Worm (Caenorhabditis elegans) whole organism, L4 larva: Measurements from ENCODE around the gene pmpl-1.

Experiments used
- F26F4.8 ChIP-seq: fragments of 200-800 bp; sonication (Bioruptor generic); conservative IDR thresholded peaks from 2 replicates; pipeline ENCODE4 v1.3.6; 2022; ENCODE audit warnings: missing genetic modification characterization, missing compliant biosample characterization
- T26A8.4 ChIP-seq: fragments of 200-800 bp; sonication (Bioruptor generic); IDR thresholded peaks from 2 replicates; pipeline ENCODE4 v1.3.6; 2022; ENCODE audit warnings: missing genetic modification characterization, missing compliant biosample characterization
- Y75B8A.6 ChIP-seq: fragments of 200-800 bp; sonication (Bioruptor generic); IDR thresholded peaks from 2 replicates; pipeline ENCODE4 v1.3.6; 2022; ENCODE audit warnings: missing genetic modification reagents, missing genetic modification characterization, missing compliant biosample characterization
- ZK546.5 ChIP-seq, 2 experiments: sonication (generic microtip); optimal IDR thresholded peaks; 2 replicates each; lab custom pipeline; 2017; ENCODE audit warnings: missing biosample characterization in 2 of 2, missing genetic modification characterization in 2 of 2
- aha-1 ChIP-seq: fragments of 150-350 bp; peaks from one replicate; lab custom pipeline; 2014; ENCODE audit warnings: missing biosample characterization, missing genetic modification characterization
- ama-1 ChIP-seq: fragments of 150-350 bp; optimal IDR thresholded peaks from 2 replicates; lab custom pipeline; 2014; ENCODE audit warnings: inconsistent platforms, mixed read lengths
- arid-1 ChIP-seq: fragments of 200-800 bp; sonication (Bioruptor generic); conservative IDR thresholded peaks from 2 replicates; pipeline ENCODE4 v1.3.6; 2022; ENCODE audit warnings: missing genetic modification reagents, missing genetic modification characterization, missing compliant biosample characterization
- ceh-20 ChIP-seq: fragments of 200-800 bp; sonication (Bioruptor generic); IDR thresholded peaks from 2 replicates; pipeline ENCODE4 v1.3.6; 2022; ENCODE audit warnings: missing genetic modification reagents, missing genetic modification characterization, missing compliant biosample characterization
- ces-1 ChIP-seq: fragments of 150-350 bp; sonication (generic microtip); optimal IDR thresholded peaks from 4 replicates; lab custom pipeline; 2014; ENCODE audit warnings: missing biosample characterization, missing genetic modification reagents, missing genetic modification characterization
- dmd-9 ChIP-seq: fragments of 200-800 bp; sonication (Bioruptor generic); IDR thresholded peaks from 2 replicates; pipeline ENCODE4 v1.3.6; 2022; ENCODE audit warnings: missing genetic modification reagents, missing genetic modification characterization, missing compliant biosample characterization
- egl-27 ChIP-seq: sonication (generic microtip); optimal IDR thresholded peaks from 3 replicates; lab custom pipeline; 2017; ENCODE audit warnings: missing biosample characterization, missing genetic modification reagents, missing genetic modification characterization
- egl-43 ChIP-seq: fragments of 200-800 bp; sonication (Bioruptor generic); IDR thresholded peaks from 2 replicates; pipeline ENCODE4 v1.3.6; 2022; ENCODE audit warnings: missing genetic modification reagents, missing genetic modification characterization, missing compliant biosample characterization
- fkh-10 ChIP-seq: fragments of 150-350 bp; optimal IDR thresholded peaks from 2 replicates; lab custom pipeline; 2014; ENCODE audit warnings: missing biosample characterization, missing genetic modification reagents, missing genetic modification characterization
- fos-1 ChIP-seq: fragments of 150-350 bp; optimal IDR thresholded peaks from 2 replicates; lab custom pipeline; 2014; ENCODE audit warnings: missing biosample characterization, missing genetic modification characterization
- gei-8 ChIP-seq: fragments of 200-800 bp; sonication (Bioruptor generic); optimal IDR thresholded peaks from 2 replicates; lab custom pipeline; 2018; ENCODE audit warnings: mild to moderate bottlenecking, missing genetic modification characterization, missing compliant biosample characterization
- hmg-1.1 ChIP-seq: fragments of 200-800 bp; sonication (Bioruptor generic); IDR thresholded peaks from 2 replicates; pipeline ENCODE4 v1.3.6; 2022; ENCODE audit warnings: missing genetic modification reagents, missing genetic modification characterization, missing compliant biosample characterization
- lin-38 ChIP-seq: fragments of 200-800 bp; sonication (Bioruptor generic); IDR thresholded peaks from 2 replicates; pipeline ENCODE4 v1.3.6; 2022; ENCODE audit warnings: missing genetic modification reagents, missing genetic modification characterization, missing compliant biosample characterization
- lin-39 ChIP-seq: fragments of 150-350 bp; optimal IDR thresholded peaks from 2 replicates; lab custom pipeline; 2014; ENCODE audit warnings: missing biosample characterization, missing genetic modification reagents, missing genetic modification characterization
- lsy-2 ChIP-seq, 2 experiments: fragments of 150-350 bp in 1 of 2; sonication (generic microtip) in 1 of 2; optimal IDR thresholded peaks; 2 replicates each; lab custom pipeline; 2014 to 2017; ENCODE audit warnings: missing biosample characterization in 2 of 2, missing genetic modification characterization in 2 of 2
- mep-1 ChIP-seq: fragments of 150-350 bp; sonication (generic microtip); optimal IDR thresholded peaks from 3 replicates; lab custom pipeline; 2014; ENCODE audit warnings: missing biosample characterization, missing genetic modification characterization
- mxl-3 ChIP-seq: fragments of 200-800 bp; sonication (Bioruptor generic); optimal IDR thresholded peaks from 2 replicates; lab custom pipeline; 2018; ENCODE audit warnings: mild to moderate bottlenecking, missing genetic modification characterization, missing compliant biosample characterization
- nhr-11 ChIP-seq: fragments of 150-350 bp; optimal IDR thresholded peaks from 2 replicates; lab custom pipeline; 2014; ENCODE audit warnings: missing biosample characterization, missing genetic modification characterization
- nhr-111 ChIP-seq: fragments of 200-800 bp; sonication (Bioruptor generic); optimal IDR thresholded peaks from 2 replicates; lab custom pipeline; 2018; ENCODE audit warnings: mild to moderate bottlenecking, missing genetic modification characterization, missing compliant biosample characterization
- nhr-25 ChIP-seq: sonication (generic microtip); optimal IDR thresholded peaks from 2 replicates; lab custom pipeline; 2017; ENCODE audit warnings: missing genetic modification characterization, mild to moderate bottlenecking, missing compliant biosample characterization, antibody characterized with exemption, moderate library complexity, borderline replicate concordance; ENCODE audit not compliant: insufficient read depth
- nhr-42 ChIP-seq: fragments of 200-800 bp; sonication (Bioruptor generic); IDR thresholded peaks from 2 replicates; pipeline ENCODE4 v1.3.6; 2022; ENCODE audit warnings: missing genetic modification characterization, missing compliant biosample characterization
- nhr-48 ChIP-seq: sonication (generic microtip); optimal IDR thresholded peaks from 2 replicates; lab custom pipeline; 2016; ENCODE audit warnings: mild to moderate bottlenecking, missing genetic modification characterization, missing compliant biosample characterization
- pqm-1 ChIP-seq: sonication (generic microtip); optimal IDR thresholded peaks from 2 replicates; lab custom pipeline; 2017; ENCODE audit warnings: missing biosample characterization, missing genetic modification characterization
- rbr-2 ChIP-seq: sonication (generic microtip); optimal IDR thresholded peaks from 2 replicates; lab custom pipeline; 2016; ENCODE audit warnings: missing genotype, missing genetic modification characterization, missing compliant biosample characterization
- set-16 ChIP-seq: fragments of 200-800 bp; sonication (Bioruptor generic); IDR thresholded peaks from 2 replicates; pipeline ENCODE4 v1.3.6; 2022; ENCODE audit warnings: missing genetic modification reagents, missing genetic modification characterization, missing compliant biosample characterization
- snpc-1.2 ChIP-seq: fragments of 200-800 bp; sonication (Bioruptor generic); IDR thresholded peaks from 2 replicates; pipeline ENCODE4 v1.3.6; 2022; ENCODE audit warnings: missing genetic modification reagents, missing genetic modification characterization, missing compliant biosample characterization
- snpc-4 ChIP-seq: fragments of 150-350 bp; optimal IDR thresholded peaks from 2 replicates; lab custom pipeline; 2014; ENCODE audit warnings: missing biosample characterization, missing genetic modification characterization
- tra-1 ChIP-seq: fragments of 200-800 bp; sonication (Bioruptor generic); IDR thresholded peaks from 2 replicates; pipeline ENCODE4 v1.3.6; 2022; ENCODE audit warnings: missing genetic modification reagents, missing genetic modification characterization, missing compliant biosample characterization
- unc-62 ChIP-seq, 3 experiments: fragments of 150-350 bp in 1 of 3; sonication (generic microtip); optimal IDR thresholded peaks in 2 of 3; peaks in 1 of 3; 1 replicate in 1 of 3; 2 replicates in 2 of 3; lab custom pipeline; 2014 to 2017; ENCODE audit warnings: missing biosample characterization in 3 of 3, missing genetic modification characterization in 3 of 3, missing genetic modification reagents in 3 of 3, missing genotype in 1 of 3
- zfp-2 ChIP-seq: sonication (generic microtip); optimal IDR thresholded peaks from 2 replicates; lab custom pipeline; 2016; ENCODE audit warnings: mild to moderate bottlenecking, missing genetic modification characterization, missing compliant biosample characterization
- zfp-3 ChIP-seq: fragments of 200-800 bp; sonication (Bioruptor generic); conservative IDR thresholded peaks from 2 replicates; pipeline ENCODE4 v1.3.6; 2022; ENCODE audit warnings: missing genetic modification reagents, missing genetic modification characterization, missing compliant biosample characterization
- zip-11 ChIP-seq: fragments of 200-800 bp; sonication (Bioruptor generic); IDR thresholded peaks from 2 replicates; pipeline ENCODE4 v1.3.6; 2022; ENCODE audit warnings: missing genetic modification characterization, missing compliant biosample characterization
- ztf-11 ChIP-seq: fragments of 150-350 bp; optimal IDR thresholded peaks from 2 replicates; lab custom pipeline; 2014; ENCODE audit warnings: missing biosample characterization, missing genetic modification characterization
- ztf-7 ChIP-seq: fragments of 150-350 bp; optimal IDR thresholded peaks from 2 replicates; lab custom pipeline; 2014; ENCODE audit warnings: missing biosample characterization, missing genetic modification characterization

The pmpl-1 gene

ce11 chrX:3794161-3794560 is 6.3 kb downstream of the pmpl-1 start:
- TF ChIP-seq aha-1 (tag; lab: Kevin White, UChicago) (peak; percentile 29), gei-8 (no peak), set-16 (GFP tag; lab: Robert Waterston, UW) (peak; percentile 65; the same call in 1 of the 2 replicates), egl-43 (peak; percentile 57; the same call in 1 of the 2 replicates)

DNA sequence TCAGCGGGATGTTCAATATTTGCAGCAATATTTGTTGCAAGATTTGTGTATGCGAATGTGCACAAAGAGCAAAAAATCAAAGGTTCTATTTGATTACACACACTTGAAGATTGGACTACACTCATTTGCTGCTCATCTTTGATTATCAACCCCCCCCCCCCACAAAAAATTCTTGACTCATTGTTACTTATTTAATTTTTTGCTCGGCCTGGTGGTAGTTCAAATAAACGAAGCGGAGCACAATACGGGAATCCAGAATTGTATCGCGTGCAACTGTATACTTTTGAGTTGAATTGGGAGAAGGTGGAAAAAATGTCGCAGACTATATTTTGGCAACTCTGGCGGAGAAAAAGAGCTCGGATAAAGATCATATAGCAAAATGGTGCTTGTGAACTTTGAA is 7.8 kb downstream of the pmpl-1 start, which contains the start of gene F35A5.5:
F35A5.5 (minus strand) TSS at position 101 of the 400 bp plus-strand sequence.
- no peak for TF ChIP-seq mxl-3 (GFP tag; lab: Kevin White, UChicago)
- TF ChIP-seq snpc-4 (tag; lab: Kevin White, UChicago) = no peak
- no peak for TF ChIP-seq snpc-1.2 (GFP tag; lab: Robert Waterston, UW)
- TF ChIP-seq pqm-1 (tag; lab: Kevin White, UChicago) = no peak
- no peak for TF ChIP-seq tra-1 (GFP tag; lab: Robert Waterston, UW)
- no peak for TF ChIP-seq Y75B8A.6
- TF ChIP-seq aha-1 (tag; lab: Kevin White, UChicago) = no peak
- TF ChIP-seq ztf-11 (tag; lab: Kevin White, UChicago) = no peak
- no peak for TF ChIP-seq nhr-48 (tag; lab: Kevin White, UChicago)
- TF ChIP-seq ama-1 (lab: Kevin White, UChicago) = no peak
- TF ChIP-seq ces-1 = no peak
- no peak for TF ChIP-seq ztf-7 (tag; lab: Kevin White, UChicago)
- no peak for TF ChIP-seq zfp-3
- TF ChIP-seq lin-39 (tag; lab: Kevin White, UChicago) = no peak
- TF ChIP-seq nhr-42 (GFP tag; lab: Robert Waterston, UW) = no peak

ce11 chrX:3797882-3798281 is 10.1 kb downstream of the pmpl-1 start, which contains the start of gene abu-10:
Gene abu-10 (plus strand): TSS chrX:3798182.
- no peak for TF ChIP-seq T26A8.4 (GFP tag; lab: Robert Waterston, UW)
- TF ChIP-seq nhr-25 (tag; lab: Kevin White, UChicago) = no peak
- no peak for TF ChIP-seq Y75B8A.6
- no peak for TF ChIP-seq dmd-9 (GFP tag; lab: Robert Waterston, UW)
- TF ChIP-seq nhr-111 = no peak
- no peak for TF ChIP-seq fkh-10
- no peak for TF ChIP-seq pqm-1 (tag; lab: Kevin White, UChicago)
- TF ChIP-seq zfp-2 (tag; lab: Kevin White, UChicago) = no peak
- no peak for TF ChIP-seq arid-1 (GFP tag; lab: Robert Waterston, UW)
- no peak for TF ChIP-seq F26F4.8 (GFP tag; lab: Robert Waterston, UW)
- TF ChIP-seq nhr-48 (tag; lab: Kevin White, UChicago) = no peak
- no peak for TF ChIP-seq fos-1 (tag; lab: Kevin White, UChicago)
- TF ChIP-seq egl-27 = no peak
- no peak for TF ChIP-seq ZK546.5 (tag; optimal IDR thresholded peaks at IDR 0.05; lab: Kevin White, UChicago)
- TF ChIP-seq zip-11 = no peak
- no peak for TF ChIP-seq unc-62 (GFP tag; optimal IDR thresholded peaks at IDR 0.05 in 1 of 2; lab: Kevin White, UChicago)
- no peak for TF ChIP-seq unc-62 (tag; optimal IDR thresholded peaks at IDR 0.05; lab: Kevin White, UChicago)
- no peak for TF ChIP-seq nhr-11

- TF ChIP-seq lin-38 (GFP tag; lab: Robert Waterston, UW) (no peak), set-16 (GFP tag; lab: Robert Waterston, UW) (peak; percentile 64)
These were observed 10.5 kb downstream of the pmpl-1 start for ce11 chrX:3798288-3798687.

- TF ChIP-seq fkh-10 = peak; percentile 3
- TF ChIP-seq aha-1 (tag; lab: Kevin White, UChicago) = peak; percentile 95
- TF ChIP-seq set-16 (GFP tag; lab: Robert Waterston, UW) = peak; percentile 42
- TF ChIP-seq lsy-2 (tag; optimal IDR thresholded peaks at IDR 0.05; lab: Kevin White, UChicago) = no peak
- peak; percentile 70 for TF ChIP-seq ceh-20 (GFP tag; lab: Robert Waterston, UW)
- peak; percentile 24 for TF ChIP-seq rbr-2 (tag; lab: Kevin White, UChicago)
- peak; percentile 31 for TF ChIP-seq mep-1 (tag; lab: Kevin White, UChicago)
- TF ChIP-seq ama-1 (lab: Kevin White, UChicago) = no peak
- TF ChIP-seq hmg-1.1 (GFP tag; lab: Robert Waterston, UW) = peak; percentile 61
These were observed 14.9 kb downstream of the pmpl-1 start for ce11 chrX:3802743-3803142.
